Fruit fly (Drosophila melanogaster) whole organism, embryonic: ENCODE data around the gene CG5265.

Source experiments
- Ada2b ChIP-seq: fragments of 200-800 bp; sonication (Bioruptor generic); IDR thresholded peaks from 2 replicates; pipeline ENCODE4 v1.3.6; 2022; ENCODE audit warnings: missing biosample characterization, missing genetic modification characterization
- Adf1 ChIP-seq: fragments of 200-800 bp; sonication (Bioruptor generic); IDR thresholded peaks from 2 replicates; pipeline ENCODE4 v1.3.6; 2022; ENCODE audit warnings: missing biosample characterization, missing genetic modification characterization
- CG11085 ChIP-seq: fragments of 200-800 bp; sonication (Bioruptor generic); IDR thresholded peaks from 2 replicates; pipeline ENCODE4 v1.3.6; 2022; ENCODE audit warnings: missing biosample characterization, missing genetic modification characterization
- CG12744 ChIP-seq: fragments of 200-800 bp; sonication (Bioruptor generic); optimal IDR thresholded peaks from 2 replicates; lab custom pipeline; 2016; ENCODE audit warnings: missing biosample characterization, missing genetic modification characterization
- CG13296 ChIP-seq: fragments of 200-800 bp; sonication (Bioruptor generic); optimal IDR thresholded peaks from 3 replicates; lab custom pipeline; 2018; ENCODE audit warnings: missing biosample characterization, mild to moderate bottlenecking, missing genetic modification characterization
- CG16815 ChIP-seq: fragments of 200-800 bp; sonication (Bioruptor generic); optimal IDR thresholded peaks from 3 replicates; lab custom pipeline; 2017; ENCODE audit warnings: missing biosample characterization, mild to moderate bottlenecking, missing genetic modification characterization
- CG2116 ChIP-seq: fragments of 200-800 bp; sonication (Bioruptor generic); optimal IDR thresholded peaks from 3 replicates; lab custom pipeline; 2018; ENCODE audit warnings: missing biosample characterization, mild to moderate bottlenecking, missing genetic modification characterization
- CG34224 ChIP-seq: fragments of 200-800 bp; sonication (Bioruptor generic); IDR thresholded peaks from 3 replicates; pipeline ENCODE4 v1.3.6; 2022; ENCODE audit warnings: missing biosample characterization, missing genetic modification characterization; ENCODE audit not compliant: partially characterized antibody
- CG42726 ChIP-seq: fragments of 200-800 bp; sonication (Bioruptor generic); IDR thresholded peaks from 2 replicates; pipeline ENCODE4 v1.3.6; 2022; ENCODE audit warnings: missing biosample characterization, missing genetic modification characterization; ENCODE audit not compliant: partially characterized antibody
- CG4404 ChIP-seq: fragments of 200-800 bp; sonication (Bioruptor generic); IDR thresholded peaks from 2 replicates; pipeline ENCODE4 v1.3.6; 2022; ENCODE audit warnings: missing biosample characterization, missing genetic modification characterization
- CG4854 ChIP-seq: fragments of 200-800 bp; sonication (Bioruptor generic); optimal IDR thresholded peaks from 2 replicates; lab custom pipeline; 2016; ENCODE audit warnings: missing biosample characterization, missing genetic modification characterization, inconsistent platforms
- CG6272 ChIP-seq: fragments of 200-800 bp; sonication (Bioruptor generic); IDR thresholded peaks from 2 replicates; pipeline ENCODE4 v1.3.6; 2022; ENCODE audit warnings: missing biosample characterization, missing genetic modification characterization
- CG9797 ChIP-seq: fragments of 200-800 bp; sonication (Bioruptor generic); optimal IDR thresholded peaks from 3 replicates; lab custom pipeline; 2018; ENCODE audit warnings: missing biosample characterization, mild to moderate bottlenecking, missing genetic modification characterization
- CG9876 ChIP-seq: fragments of 200-800 bp; sonication (Bioruptor generic); optimal IDR thresholded peaks from 2 replicates; lab custom pipeline; 2016; ENCODE audit warnings: missing biosample characterization, missing genetic modification characterization
- Camta ChIP-seq: fragments of 200-800 bp; sonication (Bioruptor generic); optimal IDR thresholded peaks from 2 replicates; lab custom pipeline; 2016; ENCODE audit warnings: missing biosample characterization, missing genetic modification characterization
- CrebB ChIP-seq: fragments of 200-800 bp; sonication (Bioruptor generic); optimal IDR thresholded peaks from 3 replicates; lab custom pipeline; 2018; ENCODE audit warnings: missing biosample characterization, mild to moderate bottlenecking, missing genetic modification characterization
- D19A ChIP-seq: fragments of 200-800 bp; optimal IDR thresholded peaks from 3 replicates; lab custom pipeline; 2019; ENCODE audit warnings: missing biosample characterization, mild to moderate bottlenecking, missing genetic modification characterization, moderate library complexity
- Dip3 ChIP-seq: fragments of 200-800 bp; sonication (Bioruptor generic); optimal IDR thresholded peaks from 3 replicates; lab custom pipeline; 2016; ENCODE audit warnings: missing biosample characterization, missing genetic modification characterization
- Dp ChIP-seq: fragments of 200-800 bp; sonication (Bioruptor generic); optimal IDR thresholded peaks from 2 replicates; lab custom pipeline; 2018; ENCODE audit warnings: missing biosample characterization, mild to moderate bottlenecking, missing genetic modification characterization, moderate library complexity
- E2f2 ChIP-seq: fragments of 200-800 bp; sonication (Bioruptor generic); IDR thresholded peaks from 2 replicates; pipeline ENCODE4 v1.3.6; 2022; ENCODE audit warnings: missing biosample characterization, missing genetic modification characterization
- Fer3 ChIP-seq: fragments of 200-800 bp; sonication (Bioruptor generic); optimal IDR thresholded peaks from 2 replicates; lab custom pipeline; 2018; ENCODE audit warnings: missing biosample characterization, mild to moderate bottlenecking, missing genetic modification characterization, moderate library complexity
- Hmr ChIP-seq: fragments of 200-800 bp; sonication (Bioruptor generic); optimal IDR thresholded peaks from 3 replicates; lab custom pipeline; 2017; ENCODE audit warnings: mild to moderate bottlenecking, missing biosample characterization, missing genetic modification reagents, missing genetic modification characterization
- NFAT ChIP-seq: fragments of 200-800 bp; sonication (Bioruptor generic); IDR thresholded peaks from 2 replicates; pipeline ENCODE4 v1.3.6; 2022; ENCODE audit warnings: missing biosample characterization, missing genetic modification characterization
- NfI ChIP-seq: fragments of 200-800 bp; sonication (Bioruptor generic); optimal IDR thresholded peaks from 3 replicates; lab custom pipeline; 2018; ENCODE audit warnings: missing biosample characterization, mild to moderate bottlenecking, missing genetic modification characterization, moderate library complexity
- Scr ChIP-seq: fragments of 200-800 bp; sonication (Bioruptor generic); IDR thresholded peaks from 2 replicates; pipeline ENCODE4 v1.3.6; 2022; ENCODE audit warnings: missing biosample characterization, missing genetic modification characterization; ENCODE audit not compliant: partially characterized antibody
- Six4 ChIP-seq: fragments of 200-800 bp; sonication (Bioruptor generic); optimal IDR thresholded peaks from 2 replicates; lab custom pipeline; 2016; ENCODE audit warnings: missing biosample characterization, missing genetic modification characterization
- Sry-β ChIP-seq: fragments of 200-800 bp; sonication (Bioruptor generic); optimal IDR thresholded peaks from 2 replicates; lab custom pipeline; 2018; ENCODE audit warnings: missing biosample characterization, mild to moderate bottlenecking, missing genetic modification characterization, moderate library complexity
- Sry-δ ChIP-seq: fragments of 200-800 bp; sonication (Bioruptor generic); optimal IDR thresholded peaks from 2 replicates; lab custom pipeline; 2016; ENCODE audit warnings: missing biosample characterization, missing genetic modification characterization
- Vsx1 ChIP-seq: fragments of 200-800 bp; sonication (Bioruptor generic); optimal IDR thresholded peaks from 2 replicates; lab custom pipeline; 2017; ENCODE audit warnings: missing biosample characterization, mild to moderate bottlenecking, missing genetic modification characterization, missing genetic modification reagents
- YL-1 ChIP-seq: fragments of 200-800 bp; sonication (Bioruptor generic); optimal IDR thresholded peaks from 3 replicates; lab custom pipeline; 2017; ENCODE audit warnings: missing biosample characterization, mild to moderate bottlenecking, missing genetic modification characterization
- aop ChIP-seq: fragments of 200-800 bp; sonication (Bioruptor generic); IDR thresholded peaks from 2 replicates; pipeline ENCODE4 v1.3.6; 2022; ENCODE audit warnings: missing biosample characterization, missing genetic modification characterization
- crp ChIP-seq, 2 experiments: fragments of 200-800 bp; sonication (Bioruptor generic); optimal IDR thresholded peaks; 2 replicates in 1 of 2; 3 replicates in 1 of 2; lab custom pipeline; 2017; ENCODE audit warnings: missing biosample characterization in 2 of 2, missing genetic modification characterization in 2 of 2, mild to moderate bottlenecking in 1 of 2, moderate library complexity in 1 of 2
- dan ChIP-seq: fragments of 200-800 bp; sonication (Bioruptor generic); IDR thresholded peaks from 2 replicates; pipeline ENCODE4 v1.3.6; 2022; ENCODE audit warnings: missing biosample characterization, missing genetic modification characterization
- dmrt99B ChIP-seq: fragments of 200-800 bp; sonication (Bioruptor generic); optimal IDR thresholded peaks from 2 replicates; lab custom pipeline; 2018; ENCODE audit warnings: missing biosample characterization, mild to moderate bottlenecking, missing genetic modification characterization, moderate library complexity
- emc ChIP-seq: fragments of 200-800 bp; sonication (Bioruptor generic); optimal IDR thresholded peaks from 2 replicates; lab custom pipeline; 2016; ENCODE audit warnings: missing biosample characterization, missing genetic modification characterization
- grau ChIP-seq: fragments of 200-800 bp; optimal IDR thresholded peaks from 3 replicates; lab custom pipeline; 2019; ENCODE audit warnings: missing biosample characterization, mild to moderate bottlenecking, missing genetic modification characterization, moderate library complexity
- gsb ChIP-seq: fragments of 200-800 bp; sonication (Bioruptor generic); IDR thresholded peaks from 2 replicates; pipeline ENCODE4 v1.3.6; 2022; ENCODE audit warnings: missing biosample characterization, missing genetic modification characterization
- hth ChIP-seq: fragments of >200 bp; optimal IDR thresholded peaks from 2 replicates; lab custom pipeline; 2017; ENCODE audit warnings: inconsistent platforms
- ind ChIP-seq: fragments of 200-800 bp; sonication (Bioruptor generic); optimal IDR thresholded peaks from 3 replicates; lab custom pipeline; 2016; ENCODE audit warnings: missing biosample characterization, missing genetic modification characterization
- kah ChIP-seq: fragments of 200-800 bp; sonication (Bioruptor generic); optimal IDR thresholded peaks from 2 replicates; lab custom pipeline; 2018; ENCODE audit warnings: missing biosample characterization, mild to moderate bottlenecking, missing genetic modification characterization
- mam ChIP-seq: fragments of 200-800 bp; sonication (Bioruptor generic); optimal IDR thresholded peaks from 3 replicates; lab custom pipeline; 2016; ENCODE audit warnings: missing biosample characterization, missing genetic modification characterization
- nau ChIP-seq: fragments of 200-800 bp; sonication (Bioruptor generic); optimal IDR thresholded peaks from 3 replicates; lab custom pipeline; 2017; ENCODE audit warnings: missing biosample characterization, mild to moderate bottlenecking, missing genetic modification characterization, missing genetic modification reagents
- nerfin-1 ChIP-seq: fragments of 200-800 bp; sonication (Bioruptor generic); optimal IDR thresholded peaks from 3 replicates; lab custom pipeline; 2019; ENCODE audit warnings: missing biosample characterization, mild to moderate bottlenecking, missing genetic modification characterization, moderate library complexity
- pb ChIP-seq: fragments of 200-800 bp; sonication (Bioruptor generic); optimal IDR thresholded peaks from 3 replicates; lab custom pipeline; 2016; ENCODE audit warnings: missing biosample characterization, missing genetic modification characterization
- pfk ChIP-seq: fragments of 200-800 bp; sonication (Bioruptor generic); optimal IDR thresholded peaks from 2 replicates; lab custom pipeline; 2018; ENCODE audit warnings: missing biosample characterization, mild to moderate bottlenecking, missing genetic modification characterization, moderate library complexity
- sd ChIP-seq: fragments of 200-800 bp; sonication (Bioruptor generic); optimal IDR thresholded peaks from 3 replicates; lab custom pipeline; 2018; ENCODE audit warnings: missing biosample characterization, mild to moderate bottlenecking, missing genetic modification characterization, moderate library complexity
- sens-2 ChIP-seq: fragments of 200-800 bp; sonication (Bioruptor generic); IDR thresholded peaks from 2 replicates; pipeline ENCODE4 v1.3.6; 2022; ENCODE audit warnings: missing biosample characterization, missing genetic modification characterization
- wor ChIP-seq: fragments of 200-800 bp; sonication (Bioruptor generic); IDR thresholded peaks from 2 replicates; pipeline ENCODE4 v1.3.6; 2022; ENCODE audit warnings: missing biosample characterization, missing genetic modification characterization

CG5265 gene

dm6 chr3R:17150287-17150686 is 11.5 kb downstream of the CG5265 start, which contains the start of gene Smug:
Smug (plus strand) TSS chr3R:17150587.
- TF ChIP-seq E2f2 (GFP tag; lab: Robert Waterston, UW) (peak; percentile 16; the same call in 1 of the 2 replicates), crp (GFP tag; optimal IDR thresholded peaks at IDR 0.05; lab: Kevin White, UChicago) (peak in 1 of 2 experiments; percentile 59), nerfin-1 (tag; lab: Kevin White, UChicago) (peak; percentile 23), Ada2b (GFP tag; lab: Robert Waterston, UW) (no peak), emc (GFP tag; lab: Kevin White, UChicago) (no peak), ind (GFP tag; lab: Kevin White, UChicago) (no peak), Dip3 (no peak), NfI (GFP tag; lab: Kevin White, UChicago) (no peak), YL-1 (GFP tag; lab: Kevin White, UChicago) (no peak), CG6272 (GFP tag; lab: Robert Waterston, UW) (no peak)

DNA sequence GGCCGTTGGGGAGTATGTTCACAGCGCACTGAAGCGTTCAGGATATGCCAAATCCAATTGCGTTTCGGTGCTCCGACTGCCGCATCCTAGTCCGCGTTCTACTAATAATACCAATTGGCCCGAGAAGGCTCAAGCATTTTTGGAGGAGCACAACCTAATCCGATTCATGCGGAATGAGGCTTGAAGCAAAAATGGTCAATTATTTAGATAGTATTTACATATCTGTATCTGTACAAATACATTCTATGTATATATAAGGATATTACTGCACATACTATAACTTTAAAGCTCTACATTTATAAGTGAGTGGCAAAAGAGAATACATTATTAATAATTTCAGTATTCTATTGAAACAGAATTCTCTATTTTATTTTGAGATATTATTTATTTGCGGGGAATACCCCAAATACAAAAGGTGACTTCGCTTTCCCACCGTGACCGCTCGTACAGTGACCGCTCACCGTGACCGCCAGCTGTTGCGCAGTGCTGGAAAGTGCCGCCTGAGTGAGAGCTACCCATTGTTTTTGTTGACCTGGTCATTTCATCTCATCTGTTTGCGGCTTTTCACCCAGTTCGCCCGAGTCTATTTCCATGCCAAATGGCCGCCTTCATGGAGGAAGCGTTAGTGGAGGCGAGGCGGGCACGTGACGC is 12.7 kb downstream of the CG5265 start, which contains the start of gene CG5292:
CG5292 (plus strand) TSS at position 486 of the 651 bp plus-strand sequence.
- no peak for TF ChIP-seq grau (tag; lab: Kevin White, UChicago)
- peak; percentile 35; the same call in 1 of the 2 replicates for TF ChIP-seq Adf1 (GFP tag; lab: Robert Waterston, UW)
- TF ChIP-seq CG11085 (GFP tag; lab: Robert Waterston, UW): peak; percentile 43; the same call in 1 of the 2 replicates
- peak; percentile 65 for TF ChIP-seq E2f2 (GFP tag; lab: Robert Waterston, UW)
- TF ChIP-seq Sry-β (GFP tag; lab: Kevin White, UChicago): peak; percentile 22
- TF ChIP-seq CG4854 (GFP tag; lab: Kevin White, UChicago): no peak
- peak; percentile 42 for TF ChIP-seq Dp
- TF ChIP-seq pb (GFP tag; lab: Kevin White, UChicago): peak; percentile 33
- TF ChIP-seq CG13296 (GFP tag; lab: Kevin White, UChicago): no peak
- TF ChIP-seq Six4 (GFP tag; lab: Kevin White, UChicago): no peak
- TF ChIP-seq nau: no peak
- no peak for TF ChIP-seq D19A
- no peak for TF ChIP-seq wor
- no peak for TF ChIP-seq gsb (GFP tag; lab: Robert Waterston, UW)
- peak; percentile 52 for TF ChIP-seq Ada2b (GFP tag; lab: Robert Waterston, UW)
- TF ChIP-seq CG9876 (GFP tag; lab: Kevin White, UChicago): no peak
- TF ChIP-seq CG16815: peak; percentile 8
- TF ChIP-seq Fer3 (tag; lab: Kevin White, UChicago): peak; percentile 34
- TF ChIP-seq Hmr: peak; percentile 77
- TF ChIP-seq CG12744 (GFP tag; lab: Kevin White, UChicago): no peak
- TF ChIP-seq Sry-δ (GFP tag; lab: Kevin White, UChicago): no peak
- peak; percentile 76 for TF ChIP-seq NFAT (GFP tag; lab: Robert Waterston, UW)
- no peak for TF ChIP-seq pfk
- TF ChIP-seq Camta (GFP tag; lab: Kevin White, UChicago): peak; percentile 22
- no peak for TF ChIP-seq aop (GFP tag; lab: Robert Waterston, UW)
- TF ChIP-seq dmrt99B (tag; lab: Kevin White, UChicago): no peak
- TF ChIP-seq CG34224 (GFP tag; lab: Robert Waterston, UW): peak; percentile 65
- TF ChIP-seq dan: no peak
- TF ChIP-seq sens-2 (GFP tag; lab: Robert Waterston, UW): no peak
- peak; percentile 54 for TF ChIP-seq Scr (GFP tag; lab: Robert Waterston, UW)
- no peak for TF ChIP-seq hth (lab: Kevin White, UChicago)
- TF ChIP-seq mam: peak; percentile 47
- no peak for TF ChIP-seq sd
- peak; percentile 49 for TF ChIP-seq CG2116 (GFP tag; lab: Kevin White, UChicago)
- no peak for TF ChIP-seq Vsx1 (GFP tag; lab: Kevin White, UChicago)
- TF ChIP-seq CrebB (tag; lab: Kevin White, UChicago): peak; percentile 19
- TF ChIP-seq CG9797 (GFP tag; lab: Kevin White, UChicago): no peak
- TF ChIP-seq CG4404 (GFP tag; lab: Robert Waterston, UW): no peak
- TF ChIP-seq CG42726 (GFP tag; lab: Robert Waterston, UW): peak; percentile 44
- peak; percentile 58 for TF ChIP-seq kah (GFP tag; lab: Kevin White, UChicago)
